Worm (Caenorhabditis elegans) whole organism, young adult: ENCODE results near the gene srx-119.

Experiments
- B0336.3 ChIP-seq: fragments of 200-800 bp; sonication (Bioruptor generic); IDR thresholded peaks from 2 replicates; pipeline ENCODE4 v1.3.6; 2022; ENCODE audit warnings: missing genetic modification characterization, missing compliant biosample characterization
- C06A6.2 ChIP-seq: fragments of 200-800 bp; sonication (Bioruptor generic); conservative IDR thresholded peaks from 2 replicates; pipeline ENCODE4 v1.3.6; 2022; ENCODE audit warnings: missing genetic modification characterization, missing compliant biosample characterization
- F23B12.7 ChIP-seq: sonication (generic microtip); optimal IDR thresholded peaks from 2 replicates; lab custom pipeline; 2017; ENCODE audit warnings: missing genetic modification characterization, mild to moderate bottlenecking, missing compliant biosample characterization, antibody characterized with exemption, moderate library complexity; ENCODE audit not compliant: insufficient read depth
- F33H1.4 ChIP-seq: fragments of 200-800 bp; sonication (Bioruptor generic); IDR thresholded peaks from 2 replicates; pipeline ENCODE4 v1.3.6; 2022; ENCODE audit warnings: missing genetic modification reagents, missing genetic modification characterization, missing compliant biosample characterization
- F37B4.10 ChIP-seq: fragments of 200-800 bp; sonication (Bioruptor generic); IDR thresholded peaks from 2 replicates; pipeline ENCODE4 v1.3.6; 2022; ENCODE audit warnings: missing genetic modification characterization, missing compliant biosample characterization
- F49E8.2 ChIP-seq: sonication (generic microtip); optimal IDR thresholded peaks from 3 replicates; lab custom pipeline; 2017; ENCODE audit warnings: missing genetic modification characterization, mild to moderate bottlenecking, missing compliant biosample characterization, antibody characterized with exemption, moderate library complexity; ENCODE audit not compliant: insufficient read depth
- F52B5.7 ChIP-seq: sonication (generic microtip); optimal IDR thresholded peaks from 2 replicates; lab custom pipeline; 2016; ENCODE audit warnings: mild to moderate bottlenecking, missing genetic modification characterization, missing compliant biosample characterization
- K11D2.4 ChIP-seq: fragments of 200-800 bp; sonication (Bioruptor generic); IDR thresholded peaks from 2 replicates; pipeline ENCODE4 v1.3.6; 2022; ENCODE audit warnings: missing genetic modification reagents, missing genetic modification characterization, missing compliant biosample characterization
- K12H6.12 ChIP-seq: fragments of 200-800 bp; sonication (Bioruptor generic); optimal IDR thresholded peaks from 2 replicates; lab custom pipeline; 2018; ENCODE audit warnings: mild to moderate bottlenecking, missing genetic modification characterization, missing compliant biosample characterization
- Y53G8AR.9 ChIP-seq: fragments of 200-800 bp; sonication (Bioruptor generic); conservative IDR thresholded peaks from 2 replicates; pipeline ENCODE4 v1.3.6; 2022; ENCODE audit warnings: missing genetic modification reagents, missing genetic modification characterization, missing compliant biosample characterization
- Y56A3A.18 ChIP-seq: fragments of 200-800 bp; sonication (Bioruptor generic); IDR thresholded peaks from 2 replicates; pipeline ENCODE4 v1.3.6; 2022; ENCODE audit warnings: missing genetic modification reagents, missing genetic modification characterization, missing compliant biosample characterization
- Y67H2A.10 ChIP-seq: fragments of 200-800 bp; sonication (Bioruptor generic); conservative IDR thresholded peaks from 2 replicates; pipeline ENCODE4 v1.3.6; 2022; ENCODE audit warnings: missing genetic modification reagents, missing genetic modification characterization, missing compliant biosample characterization
- ZK185.1 ChIP-seq: sonication (generic microtip); optimal IDR thresholded peaks from 2 replicates; lab custom pipeline; 2016; ENCODE audit warnings: mild to moderate bottlenecking, missing genetic modification characterization, missing compliant biosample characterization; ENCODE audit not compliant: poor library complexity, severe bottlenecking
- aptf-2 ChIP-seq: fragments of 200-800 bp; sonication (Bioruptor generic); conservative IDR thresholded peaks from 2 replicates; pipeline ENCODE4 v1.3.6; 2022; ENCODE audit warnings: missing genetic modification reagents, missing genetic modification characterization, missing compliant biosample characterization
- atf-7 ChIP-seq: sonication (generic microtip); optimal IDR thresholded peaks from 2 replicates; lab custom pipeline; 2017; ENCODE audit warnings: mild to moderate bottlenecking, missing genetic modification characterization, missing compliant biosample characterization
- athp-1 ChIP-seq: sonication (generic microtip); optimal IDR thresholded peaks from 2 replicates; lab custom pipeline; 2017; ENCODE audit warnings: mild to moderate bottlenecking, missing genetic modification characterization, missing compliant biosample characterization
- attf-5 ChIP-seq: fragments of 200-800 bp; sonication (Bioruptor generic); optimal IDR thresholded peaks from 2 replicates; lab custom pipeline; 2018; ENCODE audit warnings: mild to moderate bottlenecking, missing genetic modification characterization, missing compliant biosample characterization
- bed-1 ChIP-seq: fragments of 200-800 bp; sonication (Bioruptor generic); IDR thresholded peaks from 2 replicates; pipeline ENCODE4 v1.3.6; 2022; ENCODE audit warnings: missing genetic modification reagents, missing genetic modification characterization, missing compliant biosample characterization
- ccch-3 ChIP-seq: fragments of 200-800 bp; sonication (Bioruptor generic); optimal IDR thresholded peaks from 2 replicates; lab custom pipeline; 2018; ENCODE audit warnings: mild to moderate bottlenecking, missing genetic modification characterization, missing compliant biosample characterization
- cebp-1 ChIP-seq, 2 experiments: fragments of 200-800 bp in 1 of 2; sonication (Bioruptor generic) in 1 of 2; sonication (generic microtip) in 1 of 2; IDR thresholded peaks in 1 of 2; optimal IDR thresholded peaks in 1 of 2; 2 replicates each; pipeline versions ENCODE4 v1.3.6 to Lab custom; 2017 to 2022; ENCODE audit warnings: missing compliant biosample characterization in 2 of 2, missing genetic modification characterization in 2 of 2, mild to moderate bottlenecking in 1 of 2, missing genetic modification reagents in 1 of 2, moderate library complexity in 1 of 2
- ceh-58 ChIP-seq: fragments of 200-800 bp; sonication (Bioruptor generic); IDR thresholded peaks from 2 replicates; pipeline ENCODE4 v1.3.6; 2022; ENCODE audit warnings: missing genetic modification characterization, missing compliant biosample characterization
- ceh-91 ChIP-seq: fragments of 200-800 bp; sonication (Bioruptor generic); IDR thresholded peaks from 2 replicates; pipeline ENCODE4 v1.3.6; 2022; ENCODE audit warnings: missing genetic modification reagents, missing genetic modification characterization, missing compliant biosample characterization
- chd-7 ChIP-seq: sonication (generic microtip); optimal IDR thresholded peaks from 2 replicates; lab custom pipeline; 2016; ENCODE audit warnings: mild to moderate bottlenecking, missing genetic modification characterization, moderate library complexity, missing compliant biosample characterization
- dox-1 ChIP-seq: fragments of 200-800 bp; sonication (Bioruptor generic); IDR thresholded peaks from 2 replicates; pipeline ENCODE4 v1.3.6; 2022; ENCODE audit warnings: missing genetic modification reagents, missing genetic modification characterization, missing compliant biosample characterization
- egrh-3 ChIP-seq: fragments of 200-800 bp; sonication (Bioruptor generic); IDR thresholded peaks from 2 replicates; pipeline ENCODE4 v1.3.6; 2022; ENCODE audit warnings: missing genetic modification reagents, missing genetic modification characterization, missing compliant biosample characterization
- ets-4 ChIP-seq: fragments of 200-800 bp; sonication (Bioruptor generic); optimal IDR thresholded peaks from 2 replicates; lab custom pipeline; 2018; ENCODE audit warnings: mild to moderate bottlenecking, missing genetic modification characterization, missing compliant biosample characterization
- hlh-26 ChIP-seq: fragments of 200-800 bp; sonication (Bioruptor generic); conservative IDR thresholded peaks from 2 replicates; pipeline ENCODE4 v1.3.6; 2022; ENCODE audit warnings: missing genetic modification reagents, missing genetic modification characterization, missing compliant biosample characterization
- let-607 ChIP-seq, 2 experiments: fragments of 200-800 bp in 1 of 2; sonication (Bioruptor generic) in 1 of 2; sonication (generic microtip) in 1 of 2; optimal IDR thresholded peaks; 2 replicates each; lab custom pipeline; 2016 to 2018; ENCODE audit warnings: mild to moderate bottlenecking in 2 of 2, missing compliant biosample characterization in 2 of 2, missing genetic modification characterization in 2 of 2, moderate library complexity in 2 of 2, missing genotype in 1 of 2
- lin-54 ChIP-seq: fragments of 200-800 bp; sonication (Bioruptor generic); optimal IDR thresholded peaks from 2 replicates; lab custom pipeline; 2018; ENCODE audit warnings: mild to moderate bottlenecking, missing genetic modification characterization, missing compliant biosample characterization
- madf-10 ChIP-seq: sonication (generic microtip); optimal IDR thresholded peaks from 2 replicates; lab custom pipeline; 2016; ENCODE audit warnings: mild to moderate bottlenecking, missing genetic modification characterization, missing compliant biosample characterization
- madf-8 ChIP-seq: fragments of 200-800 bp; sonication (Bioruptor generic); conservative IDR thresholded peaks from 2 replicates; pipeline ENCODE4 v1.3.6; 2022; ENCODE audit warnings: missing genetic modification reagents, missing genetic modification characterization, missing compliant biosample characterization
- nhr-80 ChIP-seq: sonication (generic microtip); optimal IDR thresholded peaks from 2 replicates; lab custom pipeline; 2016; ENCODE audit warnings: missing genetic modification characterization, missing compliant biosample characterization
- repo-1 ChIP-seq: sonication (generic microtip); optimal IDR thresholded peaks from 2 replicates; lab custom pipeline; 2017; ENCODE audit warnings: mild to moderate bottlenecking, missing genetic modification characterization, missing compliant biosample characterization
- rpc-1 ChIP-seq, 2 experiments: fragments of 150-350 bp in 1 of 2; sonication (generic microtip) in 1 of 2; optimal IDR thresholded peaks; 2 replicates each; lab custom pipeline; 2014 to 2018; ENCODE audit warnings: missing biosample characterization in 1 of 2, missing genetic modification characterization in 1 of 2, missing genetic modification reagents in 1 of 2, missing genotype in 1 of 2
- sea-2 ChIP-seq: fragments of 200-800 bp; sonication (Bioruptor generic); IDR thresholded peaks from 2 replicates; pipeline ENCODE4 v1.3.6; 2022; ENCODE audit warnings: missing genetic modification characterization, missing compliant biosample characterization
- snpc-4 ChIP-seq, 5 experiments: fragments of 150-350 bp in 1 of 5; sonication (generic microtip) in 4 of 5; optimal IDR thresholded peaks; 2 replicates each; lab custom pipeline; 2014 to 2018; ENCODE audit warnings: missing genetic modification characterization in 5 of 5, missing biosample characterization in 3 of 5, antibody characterized with exemption in 2 of 5, mild to moderate bottlenecking in 2 of 5, missing compliant biosample characterization in 2 of 5, missing genotype in 2 of 5, moderate library complexity in 2 of 5, missing genetic modification reagents in 1 of 5
- tbx-9 ChIP-seq: sonication (generic microtip); optimal IDR thresholded peaks from 2 replicates; lab custom pipeline; 2016; ENCODE audit warnings: borderline replicate concordance, missing genetic modification characterization, inconsistent platforms, missing compliant biosample characterization
- tlf-1 ChIP-seq: fragments of 200-800 bp; sonication (Bioruptor generic); optimal IDR thresholded peaks from 2 replicates; lab custom pipeline; 2018; ENCODE audit warnings: mild to moderate bottlenecking, missing genetic modification characterization, missing compliant biosample characterization
- unc-130 ChIP-seq: sonication (generic microtip); optimal IDR thresholded peaks from 2 replicates; lab custom pipeline; 2016; ENCODE audit warnings: missing genetic modification reagents, missing genetic modification characterization, missing compliant biosample characterization
- unc-62 ChIP-seq: fragments of 150-350 bp; optimal IDR thresholded peaks from 2 replicates; lab custom pipeline; 2014; ENCODE audit warnings: missing biosample characterization, missing genetic modification reagents, missing genetic modification characterization
- zfh-2 ChIP-seq: fragments of 200-800 bp; sonication (Bioruptor generic); conservative IDR thresholded peaks from 2 replicates; pipeline ENCODE4 v1.3.6; 2022; ENCODE audit warnings: missing genetic modification reagents, missing genetic modification characterization, missing compliant biosample characterization
- ztf-18 ChIP-seq: sonication (generic microtip); optimal IDR thresholded peaks from 2 replicates; lab custom pipeline; 2016; ENCODE audit warnings: missing genotype, mild to moderate bottlenecking, missing genetic modification characterization, missing compliant biosample characterization
- ztf-22 ChIP-seq: fragments of 200-800 bp; sonication (Bioruptor generic); optimal IDR thresholded peaks from 2 replicates; lab custom pipeline; 2018; ENCODE audit warnings: mild to moderate bottlenecking, missing genetic modification characterization, moderate library complexity, missing compliant biosample characterization
- ztf-26 ChIP-seq: sonication (generic microtip); optimal IDR thresholded peaks from 2 replicates; lab custom pipeline; 2017; ENCODE audit warnings: missing genetic modification characterization, missing compliant biosample characterization
- ztf-28 ChIP-seq: fragments of 200-800 bp; sonication (Bioruptor generic); IDR thresholded peaks from 2 replicates; pipeline ENCODE4 v1.3.6; 2022; ENCODE audit warnings: missing genetic modification reagents, missing genetic modification characterization, missing compliant biosample characterization
- ztf-3 ChIP-seq: fragments of 200-800 bp; sonication (Bioruptor generic); optimal IDR thresholded peaks from 2 replicates; lab custom pipeline; 2018; ENCODE audit warnings: mild to moderate bottlenecking, missing genetic modification characterization, missing compliant biosample characterization

The srx-119 gene

DNA sequence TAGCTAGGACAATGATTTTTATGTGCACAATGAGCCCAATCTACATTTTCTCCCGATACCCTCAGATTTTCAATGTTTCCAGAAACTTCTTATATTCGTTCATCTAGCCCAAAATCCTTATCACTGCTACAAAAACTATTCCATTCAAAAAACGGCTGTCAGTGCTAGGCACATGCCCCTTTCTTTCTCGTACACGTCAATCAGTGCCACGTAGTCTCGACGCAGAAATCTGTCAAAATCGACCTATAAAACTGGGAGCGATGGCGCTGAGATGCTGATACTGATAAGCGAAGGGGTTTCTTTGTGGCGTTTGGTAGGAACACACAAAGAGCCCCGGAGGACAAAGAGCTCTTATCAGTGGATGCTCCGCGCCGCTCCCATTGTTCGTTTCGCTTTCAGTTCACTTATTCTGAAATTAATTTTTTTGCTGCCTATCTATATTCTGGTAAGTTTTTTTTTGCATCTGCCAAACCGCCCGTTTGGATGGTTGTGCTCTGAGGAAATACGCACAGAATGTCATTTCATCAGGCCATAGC, 9.2 kb upstream of the srx-119 start, which contains the start of gene srh-70 (continued):
- no peak for TF ChIP-seq F52B5.7
- no peak for TF ChIP-seq snpc-4 (GFP tag; optimal IDR thresholded peaks at IDR 0.05; lab: Kevin White, UChicago)
- TF ChIP-seq snpc-4 (tag; optimal IDR thresholded peaks at IDR 0.05; lab: Kevin White, UChicago), result peak in 2 of 4 experiments; percentile 22 to 29
- TF ChIP-seq Y67H2A.10, result no peak
- TF ChIP-seq unc-62 (GFP tag; lab: Kevin White, UChicago), result peak; percentile 99
- peak; percentile 21 for TF ChIP-seq ets-4 (GFP tag; lab: Kevin White, UChicago)
- TF ChIP-seq F49E8.2 (tag; lab: Kevin White, UChicago), result no peak
- TF ChIP-seq C06A6.2 (GFP tag; lab: Robert Waterston, UW), result 0 out of 2 replicates have a peak, but pooled peaks have one; percentile 24
- peak; percentile 1 for TF ChIP-seq ztf-18 (tag; lab: Kevin White, UChicago)
- TF ChIP-seq ccch-3 (GFP tag; lab: Kevin White, UChicago), result no peak
- TF ChIP-seq ztf-28 (GFP tag; lab: Robert Waterston, UW), result no peak
- no peak for TF ChIP-seq tbx-9 (tag; lab: Kevin White, UChicago)
- no peak for TF ChIP-seq F37B4.10 (GFP tag; lab: Robert Waterston, UW)
- no peak for TF ChIP-seq ztf-3 (GFP tag; lab: Kevin White, UChicago)
- peak; percentile 79 for TF ChIP-seq dox-1 (GFP tag; lab: Robert Waterston, UW)
- TF ChIP-seq madf-10 (tag; lab: Kevin White, UChicago), result peak; percentile 6
- peak; percentile 79 for TF ChIP-seq tlf-1 (GFP tag; lab: Kevin White, UChicago)
- TF ChIP-seq chd-7, result peak; percentile 76
- TF ChIP-seq unc-130 (GFP tag; lab: Kevin White, UChicago), result no peak
- no peak for TF ChIP-seq egrh-3 (GFP tag; lab: Robert Waterston, UW)
- TF ChIP-seq aptf-2 (GFP tag; lab: Robert Waterston, UW), result no peak
- peak; percentile 96 for TF ChIP-seq nhr-80
- TF ChIP-seq bed-1 (GFP tag; lab: Robert Waterston, UW), result no peak
- no peak for TF ChIP-seq cebp-1 (GFP tag; IDR thresholded peaks at IDR 0.05; lab: Robert Waterston, UW)
- TF ChIP-seq cebp-1 (tag; optimal IDR thresholded peaks at IDR 0.05; lab: Kevin White, UChicago), result peak; percentile 7
- TF ChIP-seq K11D2.4 (GFP tag; lab: Robert Waterston, UW), result 0 out of 2 replicates have a peak, but pooled peaks have one; percentile 15
- no peak for TF ChIP-seq rpc-1 (optimal IDR thresholded peaks at IDR 0.05; lab: Kevin White, UChicago)
- TF ChIP-seq rpc-1 (tag; optimal IDR thresholded peaks at IDR 0.05; lab: Kevin White, UChicago), result no peak
- no peak for TF ChIP-seq ceh-58
- TF ChIP-seq madf-8 (GFP tag; lab: Robert Waterston, UW), result no peak
- TF ChIP-seq B0336.3 (GFP tag; lab: Robert Waterston, UW), result peak; percentile 80
- peak; percentile 29 for TF ChIP-seq repo-1
- TF ChIP-seq Y56A3A.18 (GFP tag; lab: Robert Waterston, UW), result 0 out of 2 replicates have a peak, but pooled peaks have one; percentile 29
- no peak for TF ChIP-seq sea-2 (GFP tag; lab: Robert Waterston, UW)
- peak; percentile 46 for TF ChIP-seq ZK185.1 (tag; lab: Kevin White, UChicago)
- TF ChIP-seq ztf-22 (GFP tag; lab: Kevin White, UChicago), result peak; percentile 12
- TF ChIP-seq lin-54 (GFP tag; lab: Kevin White, UChicago), result peak; percentile 58
- peak; percentile 72 for TF ChIP-seq Y53G8AR.9
- no peak for TF ChIP-seq zfh-2 (GFP tag; lab: Robert Waterston, UW)
- no peak for TF ChIP-seq F33H1.4
- TF ChIP-seq let-607 (tag; optimal IDR thresholded peaks at IDR 0.05; lab: Kevin White, UChicago), result peak; percentile 99
- TF ChIP-seq athp-1 (tag; lab: Kevin White, UChicago), result no peak
- peak; percentile 24 for TF ChIP-seq attf-5 (GFP tag; lab: Kevin White, UChicago)
- TF ChIP-seq ztf-26 (tag; lab: Kevin White, UChicago), result no peak
- no peak for TF ChIP-seq K12H6.12 (tag; lab: Kevin White, UChicago)
- TF ChIP-seq atf-7 (tag; lab: Kevin White, UChicago), result peak; percentile 83
- no peak for TF ChIP-seq hlh-26 (GFP tag; lab: Robert Waterston, UW)
- TF ChIP-seq ceh-91 (GFP tag; lab: Robert Waterston, UW), result no peak
- TF ChIP-seq F23B12.7 (tag; lab: Kevin White, UChicago), result peak; percentile 5
